Fruit fly (Drosophila melanogaster): ENCODE measurements around the gene CG14086.

CG14086 gene

DNA sequence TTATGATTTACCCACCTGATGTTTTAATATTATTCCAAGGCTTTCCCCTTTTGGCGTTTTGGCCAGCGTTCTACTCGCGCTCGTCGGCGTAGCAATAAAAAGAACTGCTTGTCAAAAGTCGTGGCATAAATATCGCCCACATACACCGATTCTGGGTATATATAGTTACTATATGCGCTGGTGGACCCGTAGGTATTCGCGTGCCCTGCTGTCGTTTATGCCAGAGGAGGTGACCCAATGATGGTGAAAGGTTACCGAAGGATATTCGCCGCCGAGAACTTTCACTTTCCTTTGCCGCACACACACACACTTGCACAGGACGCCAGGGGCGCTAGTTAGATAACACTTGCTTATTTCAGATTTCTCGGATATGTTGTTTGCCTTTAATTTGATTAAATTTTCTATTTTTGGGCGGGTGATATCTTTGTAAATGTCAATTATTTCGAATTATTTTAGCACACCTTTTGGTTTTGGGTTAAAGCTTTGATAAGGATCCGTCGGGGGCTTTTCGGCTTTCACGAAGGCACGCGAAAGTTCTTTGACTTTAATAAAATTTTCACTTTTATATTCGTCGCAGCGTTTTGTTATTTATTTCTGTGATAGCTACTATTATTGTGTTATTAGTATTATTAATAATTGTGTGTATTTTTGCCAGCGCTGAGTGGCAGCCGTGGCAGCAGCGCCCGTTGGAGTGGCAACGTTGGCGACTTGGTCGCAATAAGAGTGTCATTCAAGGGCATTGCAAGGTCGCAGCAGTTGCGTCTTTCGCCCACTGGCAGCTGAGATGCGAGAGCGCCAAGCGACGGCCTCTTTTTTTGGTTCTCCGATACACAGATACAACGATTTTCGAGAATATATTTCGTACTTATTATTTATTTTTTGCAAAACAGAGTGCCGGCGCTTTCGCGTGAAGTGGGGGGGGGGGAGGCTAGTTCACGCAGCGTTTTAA lies 16.1 kb downstream of the CG14086 start (continued):
- TF ChIP-seq crp (GFP tag; optimal IDR thresholded peaks at IDR 0.05) (no peak), odd (GFP tag; optimal IDR thresholded peaks at IDR 0.05) (no peak)

DNA sequence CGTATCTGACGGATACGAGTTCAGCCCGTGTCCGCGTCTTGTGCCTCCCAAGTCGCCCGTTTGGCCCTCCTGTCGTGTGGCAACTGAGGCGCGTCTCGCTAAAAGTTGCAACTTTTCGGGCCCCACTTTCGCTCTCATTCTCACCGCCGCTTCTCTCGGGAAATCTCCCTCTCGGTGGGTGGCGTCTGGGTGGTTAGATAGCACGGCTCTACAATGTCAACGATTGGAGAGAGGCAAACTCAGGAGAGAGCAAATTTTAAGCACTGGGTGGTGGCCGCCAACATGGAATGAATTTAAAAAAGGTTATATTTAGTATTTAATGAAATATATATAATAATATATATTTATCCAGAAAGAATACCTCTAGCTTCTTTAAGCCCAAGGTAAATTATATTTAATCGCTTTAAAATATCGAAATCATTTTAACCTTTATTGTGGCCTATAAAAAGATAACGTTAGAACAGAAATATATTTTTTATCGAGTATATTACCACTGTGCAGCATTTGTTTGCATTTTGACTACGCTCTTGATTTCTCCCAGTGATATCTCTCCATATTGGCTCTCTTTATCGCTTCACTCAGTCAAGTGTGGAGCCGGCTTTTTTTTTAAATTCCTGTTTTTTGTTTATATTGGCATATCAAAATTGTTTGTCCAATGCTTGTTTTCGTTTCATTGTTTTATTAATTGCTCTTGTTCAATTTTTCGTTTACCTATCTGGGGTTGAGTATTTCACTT lies 17.0 kb downstream of the CG14086 start, which contains the start of gene Gbs-76A:
Gene Gbs-76A (minus strand): TSS at position 327 of the 736 bp plus-strand sequence.
- TF ChIP-seq PHDP (tag; optimal IDR thresholded peaks at IDR 0.05) (peak; percentile 93), CG10959 (GFP tag; IDR thresholded peaks at IDR 0.05) (no peak), ac (GFP tag; optimal IDR thresholded peaks at IDR 0.05) (no peak), CG17186 (GFP tag; optimal IDR thresholded peaks at IDR 0.05) (no peak), Max (GFP tag; optimal IDR thresholded peaks at IDR 0.05) (peak; percentile 38), CG4424 (GFP tag; optimal IDR thresholded peaks at IDR 0.05) (peak; percentile 64), pum (GFP tag; optimal IDR thresholded peaks at IDR 0.05) (no peak), unpg (GFP tag; optimal IDR thresholded peaks at IDR 0.05) (peak; percentile 90), CrebB (tag; optimal IDR thresholded peaks at IDR 0.05) (peak; percentile 52), CG8388 (GFP tag; optimal IDR thresholded peaks at IDR 0.05) (peak; percentile 84), CG15269 (tag; optimal IDR thresholded peaks at IDR 0.05) (peak; percentile 92), CG14441 (GFP tag; IDR thresholded peaks at IDR 0.05) (no peak; the same call in 1 of the 2 replicates), cas (GFP tag; IDR thresholded peaks at IDR 0.05) (peak; percentile 27; the same call in 1 of the 2 replicates), CG10321 (GFP tag; IDR thresholded peaks at IDR 0.05) (no peak), CG13624 (GFP tag; optimal IDR thresholded peaks at IDR 0.05) (no peak), gt (GFP tag; IDR thresholded peaks at IDR 0.05) (no peak), hth (optimal IDR thresholded peaks at IDR 0.05) (no peak), CG11398 (GFP tag; optimal IDR thresholded peaks at IDR 0.05) (no peak), CG7839 (tag; optimal IDR thresholded peaks at IDR 0.05) (peak; percentile 91), esg (GFP tag; conservative IDR thresholded peaks at IDR 0.05) (peak; percentile 59; the same call in 1 of the 2 replicates), CG2120 (GFP tag; optimal IDR thresholded peaks at IDR 0.05) (peak; percentile 66), CG10462 (GFP tag; optimal IDR thresholded peaks at IDR 0.05) (peak; percentile 1), CG7987 (GFP tag; optimal IDR thresholded peaks at IDR 0.05) (peak; percentile 24), gsb (GFP tag; IDR thresholded peaks at IDR 0.05) (peak; percentile 62), aop (GFP tag; IDR thresholded peaks at IDR 0.05) (no peak), tna (GFP tag; IDR thresholded peaks at IDR 0.05; ENCODE audit: partially characterized antibody) (no peak), trem (tag; optimal IDR thresholded peaks at IDR 0.05) (peak; percentile 75), fd3F (GFP tag; optimal IDR thresholded peaks at IDR 0.05) (peak; percentile 67), Elba2 (GFP tag; optimal IDR thresholded peaks at IDR 0.05) (no peak), Sry-β (GFP tag; optimal IDR thresholded peaks at IDR 0.05) (no peak), bowl (GFP tag; IDR thresholded peaks at IDR 0.05) (no peak), CG7928 (GFP tag; optimal IDR thresholded peaks at IDR 0.05) (no peak), CG42726 (GFP tag; IDR thresholded peaks at IDR 0.05; ENCODE audit: partially characterized antibody) (no peak), crc (GFP tag; optimal IDR thresholded peaks at IDR 0.05) (no peak), Jarid2 (GFP tag; optimal IDR thresholded peaks at IDR 0.05) (no peak), Mad (GFP tag; optimal IDR thresholded peaks at IDR 0.05) (no peak), CG8359 (GFP tag; optimal IDR thresholded peaks at IDR 0.05; ENCODE audit: borderline replicate concordance) (peak; percentile 70), CG31224 (GFP tag; IDR thresholded peaks at IDR 0.05) (peak; percentile 53), vnd (GFP tag; IDR thresholded peaks at IDR 0.05; ENCODE audit: partially characterized antibody) (0 out of 3 replicates have a peak, but pooled peaks have one; percentile 35), grau (tag; optimal IDR thresholded peaks at IDR 0.05) (peak; percentile 90), CG15073 (GFP tag; optimal IDR thresholded peaks at IDR 0.05) (no peak), B-H2 (GFP tag; optimal IDR thresholded peaks at IDR 0.05) (peak; percentile 86), CG32532 (GFP tag; IDR thresholded peaks at IDR 0.05) (peak; percentile 77)

Measured in whole organism, embryonic.